Worm (Caenorhabditis elegans) whole organism, L2 larva: ENCODE results near the gene sec-16A.1.

Source experiments
- C34F6.9 ChIP-seq: fragments of 150-350 bp; optimal IDR thresholded peaks from 2 replicates; lab custom pipeline; 2014; ENCODE audit warnings: missing biosample characterization, missing genetic modification characterization
- F13H6.1 ChIP-seq: sonication (generic microtip); optimal IDR thresholded peaks from 2 replicates; lab custom pipeline; 2016; ENCODE audit warnings: missing genetic modification characterization, missing compliant biosample characterization
- R02D3.7 ChIP-seq: fragments of 150-350 bp; optimal IDR thresholded peaks from 2 replicates; lab custom pipeline; 2014; ENCODE audit warnings: missing biosample characterization, missing genetic modification characterization
- Y55F3AM.14 ChIP-seq: fragments of 200-800 bp; sonication (Bioruptor generic); optimal IDR thresholded peaks from 2 replicates; lab custom pipeline; 2018; ENCODE audit warnings: mild to moderate bottlenecking, missing genetic modification characterization, missing compliant biosample characterization
- ZK546.5 ChIP-seq: sonication (generic microtip); optimal IDR thresholded peaks from 2 replicates; lab custom pipeline; 2017; ENCODE audit warnings: missing biosample characterization, missing genetic modification characterization
- alr-1 ChIP-seq: fragments of 150-350 bp; optimal IDR thresholded peaks from 2 replicates; lab custom pipeline; 2014; ENCODE audit warnings: missing biosample characterization, missing genetic modification characterization
- aly-2 ChIP-seq: fragments of 150-350 bp; optimal IDR thresholded peaks from 2 replicates; lab custom pipeline; 2014; ENCODE audit warnings: missing biosample characterization, missing genetic modification characterization
- ama-1 ChIP-seq: fragments of 150-350 bp; optimal IDR thresholded peaks from 2 replicates; lab custom pipeline; 2018; ENCODE audit warnings: inconsistent platforms
- crh-2 ChIP-seq: sonication (generic microtip); optimal IDR thresholded peaks from 2 replicates; lab custom pipeline; 2017; ENCODE audit warnings: missing biosample characterization, missing genetic modification characterization
- dmd-4 ChIP-seq: sonication (generic microtip); optimal IDR thresholded peaks from 2 replicates; lab custom pipeline; 2017; ENCODE audit warnings: missing biosample characterization, missing genetic modification characterization
- egl-27 ChIP-seq: sonication (generic microtip); optimal IDR thresholded peaks from 3 replicates; lab custom pipeline; 2017; ENCODE audit warnings: missing biosample characterization, missing genetic modification reagents, missing genetic modification characterization
- elt-1 ChIP-seq: fragments of 150-350 bp; optimal IDR thresholded peaks from 2 replicates; lab custom pipeline; 2014; ENCODE audit warnings: missing biosample characterization, missing genetic modification characterization
- elt-3 ChIP-seq: sonication (generic microtip); optimal IDR thresholded peaks from 2 replicates; lab custom pipeline; 2017; ENCODE audit warnings: missing biosample characterization, missing genetic modification characterization
- fos-1 ChIP-seq: fragments of 150-350 bp; optimal IDR thresholded peaks from 2 replicates; lab custom pipeline; 2014; ENCODE audit warnings: missing biosample characterization, missing genetic modification characterization
- gmeb-1 ChIP-seq: fragments of 150-350 bp; optimal IDR thresholded peaks from 2 replicates; lab custom pipeline; 2014; ENCODE audit warnings: missing biosample characterization, missing genetic modification characterization
- lin-11 ChIP-seq: fragments of 150-350 bp; sonication (generic microtip); optimal IDR thresholded peaks from 2 replicates; lab custom pipeline; 2014; ENCODE audit warnings: missing biosample characterization, missing genetic modification characterization, inconsistent platforms, mixed read lengths
- lin-13 ChIP-seq: fragments of 150-350 bp; optimal IDR thresholded peaks from 2 replicates; lab custom pipeline; 2014; ENCODE audit warnings: missing biosample characterization, missing genetic modification reagents, missing genetic modification characterization
- lin-39 ChIP-seq: fragments of 150-350 bp; optimal IDR thresholded peaks from 2 replicates; lab custom pipeline; 2014; ENCODE audit warnings: missing biosample characterization, missing genetic modification reagents, missing genetic modification characterization
- lsy-2 ChIP-seq, 2 experiments: fragments of 150-350 bp in 1 of 2; sonication (generic microtip) in 1 of 2; optimal IDR thresholded peaks; 2 replicates each; lab custom pipeline; 2014 to 2017; ENCODE audit warnings: missing biosample characterization in 2 of 2, missing genetic modification characterization in 2 of 2
- mab-5 ChIP-seq: fragments of 150-350 bp; optimal IDR thresholded peaks from 2 replicates; lab custom pipeline; 2014; ENCODE audit warnings: missing biosample characterization, missing genetic modification characterization
- mbf-1 ChIP-seq: sonication (generic microtip); optimal IDR thresholded peaks from 2 replicates; lab custom pipeline; 2017; ENCODE audit warnings: missing biosample characterization, missing genetic modification characterization
- mdl-1 ChIP-seq, 2 experiments: fragments of 150-350 bp in 1 of 2; sonication (generic microtip) in 1 of 2; optimal IDR thresholded peaks; 2 replicates each; lab custom pipeline; 2017; ENCODE audit warnings: missing biosample characterization in 2 of 2, missing genetic modification characterization in 2 of 2
- nhr-10 ChIP-seq: sonication (generic microtip); optimal IDR thresholded peaks from 2 replicates; lab custom pipeline; 2017; ENCODE audit warnings: missing biosample characterization, missing genetic modification characterization
- nhr-11 ChIP-seq: fragments of 150-350 bp; optimal IDR thresholded peaks from 2 replicates; lab custom pipeline; 2014; ENCODE audit warnings: missing biosample characterization, missing genetic modification characterization
- nhr-129 ChIP-seq: fragments of 150-350 bp; optimal IDR thresholded peaks from 2 replicates; lab custom pipeline; 2014; ENCODE audit warnings: missing biosample characterization, missing genetic modification characterization
- nhr-21 ChIP-seq: fragments of 150-350 bp; optimal IDR thresholded peaks from 2 replicates; lab custom pipeline; 2014; ENCODE audit warnings: missing biosample characterization, missing genetic modification characterization
- nhr-23 ChIP-seq: fragments of 150-350 bp; optimal IDR thresholded peaks from 2 replicates; lab custom pipeline; 2014; ENCODE audit warnings: missing biosample characterization, missing genetic modification reagents, missing genetic modification characterization
- nhr-237 ChIP-seq: fragments of 150-350 bp; optimal IDR thresholded peaks from 2 replicates; lab custom pipeline; 2014; ENCODE audit warnings: missing biosample characterization, missing genetic modification characterization
- nhr-6 ChIP-seq: fragments of 150-350 bp; optimal IDR thresholded peaks from 2 replicates; lab custom pipeline; 2014; ENCODE audit warnings: missing biosample characterization, missing genetic modification characterization
- nhr-77 ChIP-seq: fragments of 150-350 bp; optimal IDR thresholded peaks from 2 replicates; lab custom pipeline; 2014; ENCODE audit warnings: missing biosample characterization, missing genetic modification characterization
- peb-1 ChIP-seq: fragments of 150-350 bp; optimal IDR thresholded peaks from 2 replicates; lab custom pipeline; 2014; ENCODE audit warnings: missing biosample characterization, missing genetic modification characterization
- skn-1 ChIP-seq: sonication (generic microtip); optimal IDR thresholded peaks from 2 replicates; lab custom pipeline; 2017; ENCODE audit warnings: missing biosample characterization, missing genetic modification characterization
- sma-3 ChIP-seq: sonication (generic microtip); optimal IDR thresholded peaks from 2 replicates; lab custom pipeline; 2016; ENCODE audit warnings: missing genetic modification reagents, missing genetic modification characterization, missing compliant biosample characterization
- sma-9 ChIP-seq, 2 experiments: fragments of 150-350 bp in 1 of 2; sonication (generic microtip) in 1 of 2; optimal IDR thresholded peaks; 2 replicates each; lab custom pipeline; 2014 to 2016; ENCODE audit warnings: missing genetic modification characterization in 2 of 2, mild to moderate bottlenecking in 1 of 2, missing biosample characterization in 1 of 2, missing compliant biosample characterization in 1 of 2, missing genetic modification reagents in 1 of 2, moderate library complexity in 1 of 2
- snpc-4 ChIP-seq: fragments of 150-350 bp; optimal IDR thresholded peaks from 2 replicates; lab custom pipeline; 2014; ENCODE audit warnings: missing biosample characterization, missing genetic modification characterization
- unc-39 ChIP-seq: fragments of 150-350 bp; optimal IDR thresholded peaks from 2 replicates; lab custom pipeline; 2014; ENCODE audit warnings: missing biosample characterization, missing genetic modification characterization
- unc-55 ChIP-seq: fragments of 150-350 bp; sonication (generic microtip); optimal IDR thresholded peaks from 3 replicates; lab custom pipeline; 2014; ENCODE audit warnings: missing biosample characterization, missing genetic modification reagents, missing genetic modification characterization
- unc-62 ChIP-seq: fragments of 150-350 bp; optimal IDR thresholded peaks from 2 replicates; lab custom pipeline; 2014; ENCODE audit warnings: missing biosample characterization, missing genetic modification reagents, missing genetic modification characterization
- zag-1 ChIP-seq: fragments of 150-350 bp; optimal IDR thresholded peaks from 2 replicates; lab custom pipeline; 2014; ENCODE audit warnings: missing biosample characterization, missing genetic modification characterization
- ztf-4 ChIP-seq: fragments of 150-350 bp; optimal IDR thresholded peaks from 2 replicates; lab custom pipeline; 2014; ENCODE audit warnings: missing biosample characterization, missing genetic modification characterization

sec-16A.1 gene

DNA sequence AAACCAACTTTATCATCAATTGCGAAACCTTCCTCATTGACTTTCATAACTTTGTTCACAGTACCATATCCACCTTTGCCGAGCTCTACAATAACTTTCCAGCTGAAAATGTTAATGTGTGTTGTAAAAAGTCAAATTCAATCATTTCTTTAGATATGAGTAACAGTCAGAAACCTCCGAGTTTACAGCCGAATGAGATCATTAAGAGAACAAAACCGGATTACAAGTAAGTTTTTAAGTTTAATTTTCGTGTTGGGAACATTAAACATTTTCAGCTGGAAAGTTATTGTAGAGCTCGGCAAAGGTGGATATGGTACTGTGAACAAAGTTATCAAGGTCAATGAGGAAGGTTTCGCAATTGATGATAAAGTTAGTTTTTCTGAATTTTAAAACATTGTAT is 24.4 kb upstream of the sec-16A.1 start, which contains the start of gene ZK507.1:
TSS of gene ZK507.1 (minus strand) at position 101 of the 400 bp plus-strand sequence.
- TF ChIP-seq lin-13 (GFP tag; lab: Kevin White, UChicago) (no peak), nhr-11 (tag; lab: Kevin White, UChicago) (no peak), unc-39 (no peak), skn-1 (tag; lab: Kevin White, UChicago) (no peak), mdl-1 (tag; optimal IDR thresholded peaks at IDR 0.05; lab: Kevin White, UChicago) (no peak), elt-3 (no peak), peb-1 (tag; lab: Kevin White, UChicago) (no peak), nhr-237 (tag; lab: Kevin White, UChicago) (no peak), nhr-21 (no peak), lsy-2 (tag; optimal IDR thresholded peaks at IDR 0.05; lab: Kevin White, UChicago) (no peak), nhr-129 (tag; lab: Kevin White, UChicago) (no peak), elt-1 (tag; lab: Kevin White, UChicago) (no peak), ZK546.5 (tag; lab: Kevin White, UChicago) (no peak), sma-9 (GFP tag; optimal IDR thresholded peaks at IDR 0.05; lab: Kevin White, UChicago) (no peak), sma-9 (tag; optimal IDR thresholded peaks at IDR 0.05; lab: Kevin White, UChicago) (no peak), aly-2 (tag; lab: Kevin White, UChicago) (no peak), crh-2 (tag; lab: Kevin White, UChicago) (no peak), nhr-6 (tag; lab: Kevin White, UChicago) (no peak), snpc-4 (no peak), F13H6.1 (tag; lab: Kevin White, UChicago) (no peak), unc-62 (no peak)

- no peak for TF ChIP-seq snpc-4
- TF ChIP-seq unc-55: no peak
- no peak for TF ChIP-seq ztf-4 (tag; lab: Kevin White, UChicago)
- no peak for TF ChIP-seq skn-1 (tag; lab: Kevin White, UChicago)
- TF ChIP-seq fos-1 (tag; lab: Kevin White, UChicago): no peak
- no peak for TF ChIP-seq alr-1
- no peak for TF ChIP-seq unc-39
- no peak for TF ChIP-seq dmd-4 (tag; lab: Kevin White, UChicago)
Observed at ce11 chrIII:9103643-9104042, 22.0 kb upstream of the sec-16A.1 start, which contains the start of gene dos-1. Gene dos-1 (plus strand): TSS chrIII:9103943.

DNA sequence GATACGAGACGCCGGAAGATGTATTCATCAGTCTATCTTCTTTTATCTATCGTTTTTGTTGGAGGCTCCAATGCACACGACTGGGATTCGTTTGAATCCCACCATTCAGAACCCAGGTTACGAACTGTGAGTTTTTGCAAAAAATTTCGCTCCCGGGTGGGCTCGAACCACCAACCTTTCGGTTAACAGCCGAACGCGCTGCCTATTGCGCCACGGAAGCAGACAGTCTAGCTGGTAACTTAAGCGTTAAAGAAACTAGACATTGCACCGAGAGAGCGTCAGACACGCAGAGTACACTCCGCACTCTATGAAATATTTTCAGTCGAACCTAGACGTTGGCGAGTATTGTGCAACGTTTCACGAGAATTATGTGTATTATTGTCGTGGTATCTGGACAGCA is 21.6 kb upstream of the sec-16A.1 start:
- TF ChIP-seq Y55F3AM.14 (GFP tag; lab: Kevin White, UChicago): peak; percentile 9
- no peak for TF ChIP-seq mab-5 (tag; lab: Kevin White, UChicago)
- TF ChIP-seq mdl-1 (tag; optimal IDR thresholded peaks at IDR 0.05; lab: Kevin White, UChicago): no peak
- peak; percentile 27 for TF ChIP-seq sma-9 (GFP tag; optimal IDR thresholded peaks at IDR 0.05; lab: Kevin White, UChicago)
- TF ChIP-seq sma-9 (tag; optimal IDR thresholded peaks at IDR 0.05; lab: Kevin White, UChicago): no peak
- no peak for TF ChIP-seq lin-39
- no peak for TF ChIP-seq nhr-10 (tag; lab: Kevin White, UChicago)
- TF ChIP-seq lsy-2 (tag; optimal IDR thresholded peaks at IDR 0.05; lab: Kevin White, UChicago): no peak
- TF ChIP-seq lin-11 (tag; lab: Kevin White, UChicago): no peak
- no peak for TF ChIP-seq elt-3
- peak; percentile 56 for TF ChIP-seq gmeb-1 (tag; lab: Kevin White, UChicago)
- no peak for TF ChIP-seq nhr-23 (tag; lab: Kevin White, UChicago)
- TF ChIP-seq sma-3 (GFP tag; lab: Kevin White, UChicago): peak; percentile 4
- TF ChIP-seq mbf-1 (tag; lab: Kevin White, UChicago): no peak
- TF ChIP-seq crh-2 (tag; lab: Kevin White, UChicago): no peak
- TF ChIP-seq dmd-4 (tag; lab: Kevin White, UChicago): no peak
- peak; percentile 57 for TF ChIP-seq unc-55
- TF ChIP-seq nhr-77 (tag; lab: Kevin White, UChicago): no peak
- no peak for TF ChIP-seq elt-1 (tag; lab: Kevin White, UChicago)
- no peak for TF ChIP-seq ztf-4 (tag; lab: Kevin White, UChicago)
- no peak for TF ChIP-seq alr-1
- no peak for TF ChIP-seq peb-1 (tag; lab: Kevin White, UChicago)
- TF ChIP-seq fos-1 (tag; lab: Kevin White, UChicago): peak; percentile 13
- peak; percentile 75 for TF ChIP-seq nhr-129 (tag; lab: Kevin White, UChicago)
- peak; percentile 23 for TF ChIP-seq F13H6.1 (tag; lab: Kevin White, UChicago)
- TF ChIP-seq egl-27 (tag; lab: Kevin White, UChicago): no peak
- no peak for TF ChIP-seq nhr-237 (tag; lab: Kevin White, UChicago)

DNA sequence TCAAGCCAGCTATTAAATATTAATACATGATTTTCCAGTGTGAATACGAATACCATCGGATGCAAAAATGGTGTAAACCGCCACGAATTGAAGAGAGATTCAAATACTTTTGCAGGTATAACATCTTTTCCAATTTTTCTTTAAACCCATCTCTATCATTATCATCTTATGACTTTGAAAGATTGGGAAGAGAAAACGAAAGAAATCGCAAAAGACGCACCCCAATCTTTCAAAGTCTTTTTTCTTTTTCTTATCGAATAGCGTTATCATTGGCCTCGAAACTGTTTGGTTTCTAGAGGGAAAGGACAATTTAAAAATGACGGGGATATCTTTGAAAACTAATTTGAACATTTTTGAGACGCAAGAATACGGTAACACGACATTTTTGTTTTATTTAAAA is 20.0 kb upstream of the sec-16A.1 start:
- no peak for TF ChIP-seq ztf-4 (tag; lab: Kevin White, UChicago)
- no peak for TF ChIP-seq lin-13 (GFP tag; lab: Kevin White, UChicago)
- TF ChIP-seq elt-3: no peak
- no peak for TF ChIP-seq R02D3.7 (tag; lab: Kevin White, UChicago)
- TF ChIP-seq gmeb-1 (tag; lab: Kevin White, UChicago): no peak
- TF ChIP-seq mbf-1 (tag; lab: Kevin White, UChicago): no peak
- TF ChIP-seq sma-3 (GFP tag; lab: Kevin White, UChicago): no peak
- TF ChIP-seq F13H6.1 (tag; lab: Kevin White, UChicago): no peak
- TF ChIP-seq ama-1 (lab: Kevin White, UChicago): no peak
- TF ChIP-seq skn-1 (tag; lab: Kevin White, UChicago): no peak
- no peak for TF ChIP-seq sma-9 (GFP tag; optimal IDR thresholded peaks at IDR 0.05; lab: Kevin White, UChicago)
- TF ChIP-seq sma-9 (tag; optimal IDR thresholded peaks at IDR 0.05; lab: Kevin White, UChicago): no peak
- no peak for TF ChIP-seq nhr-11 (tag; lab: Kevin White, UChicago)
- no peak for TF ChIP-seq nhr-6 (tag; lab: Kevin White, UChicago)
- TF ChIP-seq mab-5 (tag; lab: Kevin White, UChicago): no peak
- no peak for TF ChIP-seq zag-1 (tag; lab: Kevin White, UChicago)
- TF ChIP-seq C34F6.9: no peak
- TF ChIP-seq lin-11 (tag; lab: Kevin White, UChicago): no peak
